Worm (Caenorhabditis elegans): ENCODE measurements around the gene fkh-9.

- TF ChIP-seq him-1 (tag; optimal IDR thresholded peaks at IDR 0.05) (no peak), dao-5 (tag; optimal IDR thresholded peaks at IDR 0.05) (no peak)
These were observed 39.2 kb downstream of the fkh-9 start, which contains the start of gene pmpl-1 for ce11 chrX:3787431-3788076.

Measured in whole organism, L4/young adult.